Fruit fly (Drosophila melanogaster) whole organism, prepupa: ENCODE data around the gene Kyat.

Source experiments
- Blimp-1 ChIP-seq: fragments of 200-800 bp; sonication (Bioruptor generic); optimal IDR thresholded peaks from 3 replicates; lab custom pipeline; 2017; ENCODE audit warnings: missing biosample characterization, missing genetic modification characterization, mild to moderate bottlenecking, moderate library complexity, missing genetic modification reagents
- CG10631 ChIP-seq: fragments of 200-800 bp; sonication (Bioruptor generic); optimal IDR thresholded peaks from 2 replicates; lab custom pipeline; 2016; ENCODE audit warnings: missing biosample characterization, missing genetic modification characterization
- CG10669 ChIP-seq: fragments of 200-800 bp; sonication (Bioruptor generic); optimal IDR thresholded peaks from 3 replicates; lab custom pipeline; 2018; ENCODE audit warnings: missing biosample characterization, mild to moderate bottlenecking, missing genetic modification characterization, moderate library complexity
- CG11294 ChIP-seq: fragments of 200-800 bp; sonication (Bioruptor generic); IDR thresholded peaks from 2 replicates; pipeline ENCODE4 v1.3.6; 2022; ENCODE audit warnings: missing biosample characterization, missing genetic modification characterization
- CG11762 ChIP-seq: fragments of 200-800 bp; sonication (Bioruptor generic); optimal IDR thresholded peaks from 3 replicates; lab custom pipeline; 2016; ENCODE audit warnings: missing biosample characterization, missing genetic modification characterization; ENCODE audit not compliant: insufficient read depth
- CG11902 ChIP-seq: fragments of 200-800 bp; sonication (Bioruptor generic); optimal IDR thresholded peaks from 3 replicates; lab custom pipeline; 2016; ENCODE audit warnings: missing biosample characterization, missing genetic modification characterization
- CG15336 ChIP-seq: fragments of 200-800 bp; sonication (Bioruptor generic); IDR thresholded peaks from 2 replicates; pipeline ENCODE4 v1.3.6; 2022; ENCODE audit warnings: missing biosample characterization, missing genetic modification characterization
- CG1621 ChIP-seq: fragments of 200-800 bp; sonication (Bioruptor generic); optimal IDR thresholded peaks from 3 replicates; lab custom pipeline; 2018; ENCODE audit warnings: missing biosample characterization, mild to moderate bottlenecking, missing genetic modification characterization
- CG16779 ChIP-seq: fragments of 200-800 bp; sonication (Bioruptor generic); optimal IDR thresholded peaks from 3 replicates; lab custom pipeline; 2017; ENCODE audit warnings: missing biosample characterization, mild to moderate bottlenecking, missing genetic modification characterization
- CG3032 ChIP-seq: fragments of 200-800 bp; optimal IDR thresholded peaks from 2 replicates; lab custom pipeline; 2019; ENCODE audit warnings: missing biosample characterization, mild to moderate bottlenecking, missing genetic modification characterization, moderate library complexity
- CG31627 ChIP-seq: fragments of 200-800 bp; sonication (Bioruptor generic); optimal IDR thresholded peaks from 3 replicates; lab custom pipeline; 2016; ENCODE audit warnings: missing biosample characterization, missing genetic modification characterization
- CG32006 ChIP-seq: fragments of 200-800 bp; sonication (Bioruptor generic); optimal IDR thresholded peaks from 3 replicates; lab custom pipeline; 2017; ENCODE audit warnings: missing biosample characterization, mild to moderate bottlenecking, missing genetic modification characterization
- CG34406 ChIP-seq: fragments of 200-800 bp; sonication (Bioruptor generic); optimal IDR thresholded peaks from 3 replicates; lab custom pipeline; 2016; ENCODE audit warnings: missing biosample characterization, missing genetic modification characterization
- CG6163 ChIP-seq: fragments of 200-800 bp; sonication (Bioruptor generic); IDR thresholded peaks from 3 replicates; pipeline ENCODE4 v1.3.6; 2022; ENCODE audit warnings: missing biosample characterization, missing genetic modification characterization
- CG6276 ChIP-seq: fragments of 200-800 bp; sonication (Bioruptor generic); optimal IDR thresholded peaks from 2 replicates; lab custom pipeline; 2017; ENCODE audit warnings: missing biosample characterization, mild to moderate bottlenecking, missing genetic modification characterization
- CG6792 ChIP-seq: fragments of 200-800 bp; sonication (Bioruptor generic); optimal IDR thresholded peaks from 3 replicates; lab custom pipeline; 2016; ENCODE audit warnings: missing biosample characterization, missing genetic modification characterization
- CG6808 ChIP-seq: fragments of 200-800 bp; sonication (Bioruptor generic); optimal IDR thresholded peaks from 3 replicates; lab custom pipeline; 2017; ENCODE audit warnings: missing biosample characterization, missing genetic modification characterization, mild to moderate bottlenecking, moderate library complexity, missing genetic modification reagents
- CG7368 ChIP-seq: fragments of 200-800 bp; sonication (Bioruptor generic); optimal IDR thresholded peaks from 3 replicates; lab custom pipeline; 2016; ENCODE audit warnings: missing biosample characterization, missing genetic modification characterization
- CG8119 ChIP-seq: fragments of 200-800 bp; sonication (Bioruptor generic); IDR thresholded peaks from 3 replicates; pipeline ENCODE4 v1.3.6; 2022; ENCODE audit warnings: missing biosample characterization, missing genetic modification characterization
- CG8319 ChIP-seq: fragments of 200-800 bp; sonication (Bioruptor generic); optimal IDR thresholded peaks from 3 replicates; lab custom pipeline; 2016; ENCODE audit warnings: missing biosample characterization, missing genetic modification characterization
- CG8632 ChIP-seq: fragments of 200-800 bp; sonication (Bioruptor generic); optimal IDR thresholded peaks from 3 replicates; lab custom pipeline; 2016; ENCODE audit warnings: missing biosample characterization, missing genetic modification characterization
- CG9139 ChIP-seq: fragments of 200-800 bp; sonication (Bioruptor generic); optimal IDR thresholded peaks from 3 replicates; lab custom pipeline; 2017; ENCODE audit warnings: missing biosample characterization, mild to moderate bottlenecking, missing genetic modification characterization
- Eip75B ChIP-seq: fragments of 200-800 bp; sonication (Bioruptor generic); optimal IDR thresholded peaks from 3 replicates; lab custom pipeline; 2016; ENCODE audit warnings: missing biosample characterization, missing genetic modification characterization
- Eip78C ChIP-seq: fragments of 200-800 bp; sonication (Bioruptor generic); peaks from one replicate; lab custom pipeline; 2016; ENCODE audit warnings: missing biosample characterization, missing genetic modification characterization
- Eip93F ChIP-seq: fragments of 200-800 bp; sonication (Bioruptor generic); optimal IDR thresholded peaks from 2 replicates; lab custom pipeline; 2016; ENCODE audit warnings: missing biosample characterization, mild to moderate bottlenecking, missing genetic modification characterization
- Ets21C ChIP-seq: fragments of 200-800 bp; sonication (Bioruptor generic); optimal IDR thresholded peaks from 3 replicates; lab custom pipeline; 2016; ENCODE audit warnings: missing biosample characterization, missing genetic modification characterization
- Gug ChIP-seq: fragments of 200-800 bp; sonication (Bioruptor generic); IDR thresholded peaks from 2 replicates; pipeline ENCODE4 v1.3.6; 2022; ENCODE audit warnings: missing biosample characterization, missing genetic modification characterization
- Hr39 ChIP-seq: fragments of 200-800 bp; sonication (Bioruptor generic); optimal IDR thresholded peaks from 2 replicates; lab custom pipeline; 2016; ENCODE audit warnings: missing biosample characterization, missing genetic modification characterization
- Lpt ChIP-seq: fragments of 200-800 bp; sonication (Bioruptor generic); optimal IDR thresholded peaks from 3 replicates; lab custom pipeline; 2016; ENCODE audit warnings: missing biosample characterization, missing genetic modification characterization
- OdsH ChIP-seq: fragments of 200-800 bp; sonication (Bioruptor generic); optimal IDR thresholded peaks from 3 replicates; lab custom pipeline; 2016; ENCODE audit warnings: missing biosample characterization, missing genetic modification characterization
- Smox ChIP-seq: fragments of 200-800 bp; sonication (Bioruptor generic); optimal IDR thresholded peaks from 3 replicates; lab custom pipeline; 2016; ENCODE audit warnings: missing biosample characterization, missing genetic modification characterization
- Sox102F ChIP-seq: fragments of 200-800 bp; sonication (Bioruptor generic); optimal IDR thresholded peaks from 2 replicates; lab custom pipeline; 2016; ENCODE audit warnings: missing biosample characterization, mild to moderate bottlenecking, missing genetic modification characterization
- Sox14 ChIP-seq: fragments of 200-800 bp; sonication (Bioruptor generic); optimal IDR thresholded peaks from 3 replicates; lab custom pipeline; 2016; ENCODE audit warnings: missing biosample characterization, missing genetic modification characterization
- achi ChIP-seq: fragments of 200-800 bp; sonication (Bioruptor generic); optimal IDR thresholded peaks from 3 replicates; lab custom pipeline; 2016; ENCODE audit warnings: missing biosample characterization, missing genetic modification characterization
- cyc ChIP-seq: fragments of 200-800 bp; sonication (Bioruptor generic); optimal IDR thresholded peaks from 3 replicates; lab custom pipeline; 2016; ENCODE audit warnings: missing biosample characterization, missing genetic modification characterization
- dsx ChIP-seq: fragments of 200-800 bp; optimal IDR thresholded peaks from 3 replicates; lab custom pipeline; 2019; ENCODE audit warnings: missing biosample characterization, mild to moderate bottlenecking, missing genetic modification characterization, moderate library complexity; ENCODE audit not compliant: poor library complexity, severe bottlenecking
- fd59A ChIP-seq: fragments of 200-800 bp; sonication (Bioruptor generic); optimal IDR thresholded peaks from 2 replicates; lab custom pipeline; 2017; ENCODE audit warnings: missing biosample characterization, mild to moderate bottlenecking, missing genetic modification characterization, missing genetic modification reagents
- fkh ChIP-seq: fragments of 200-800 bp; sonication (Bioruptor generic); optimal IDR thresholded peaks from 3 replicates; lab custom pipeline; 2017; ENCODE audit warnings: missing biosample characterization, mild to moderate bottlenecking, missing genetic modification characterization, moderate library complexity
- lz ChIP-seq: fragments of 200-800 bp; sonication (Bioruptor generic); optimal IDR thresholded peaks from 3 replicates; lab custom pipeline; 2016; ENCODE audit warnings: missing biosample characterization, missing genetic modification characterization
- net ChIP-seq: fragments of 200-800 bp; sonication (Bioruptor generic); optimal IDR thresholded peaks from 3 replicates; lab custom pipeline; 2016; ENCODE audit warnings: missing biosample characterization, missing genetic modification characterization
- pdm3 ChIP-seq: fragments of 200-800 bp; sonication (Bioruptor generic); optimal IDR thresholded peaks from 3 replicates; lab custom pipeline; 2016; ENCODE audit warnings: missing biosample characterization, missing genetic modification characterization
- salr ChIP-seq, 2 experiments: fragments of 200-800 bp; sonication (Bioruptor generic); optimal IDR thresholded peaks; 3 replicates each; lab custom pipeline; 2016 to 2018; ENCODE audit warnings: missing biosample characterization in 2 of 2, missing genetic modification characterization in 2 of 2, mild to moderate bottlenecking in 1 of 2
- spab ChIP-seq: fragments of 200-800 bp; sonication (Bioruptor generic); optimal IDR thresholded peaks from 2 replicates; lab custom pipeline; 2017; ENCODE audit warnings: missing biosample characterization, mild to moderate bottlenecking, missing genetic modification characterization, missing genetic modification reagents
- svp ChIP-seq: fragments of 200-800 bp; sonication (Bioruptor generic); peaks from one replicate; lab custom pipeline; 2016; ENCODE audit warnings: missing biosample characterization, missing genetic modification characterization
- topi ChIP-seq: fragments of 200-800 bp; sonication (Bioruptor generic); optimal IDR thresholded peaks from 3 replicates; lab custom pipeline; 2016; ENCODE audit warnings: missing biosample characterization, missing genetic modification characterization
- vri ChIP-seq: fragments of 200-800 bp; sonication (Bioruptor generic); optimal IDR thresholded peaks from 3 replicates; lab custom pipeline; 2016; ENCODE audit warnings: missing biosample characterization, mild to moderate bottlenecking, missing genetic modification characterization

The Kyat gene

DNA sequence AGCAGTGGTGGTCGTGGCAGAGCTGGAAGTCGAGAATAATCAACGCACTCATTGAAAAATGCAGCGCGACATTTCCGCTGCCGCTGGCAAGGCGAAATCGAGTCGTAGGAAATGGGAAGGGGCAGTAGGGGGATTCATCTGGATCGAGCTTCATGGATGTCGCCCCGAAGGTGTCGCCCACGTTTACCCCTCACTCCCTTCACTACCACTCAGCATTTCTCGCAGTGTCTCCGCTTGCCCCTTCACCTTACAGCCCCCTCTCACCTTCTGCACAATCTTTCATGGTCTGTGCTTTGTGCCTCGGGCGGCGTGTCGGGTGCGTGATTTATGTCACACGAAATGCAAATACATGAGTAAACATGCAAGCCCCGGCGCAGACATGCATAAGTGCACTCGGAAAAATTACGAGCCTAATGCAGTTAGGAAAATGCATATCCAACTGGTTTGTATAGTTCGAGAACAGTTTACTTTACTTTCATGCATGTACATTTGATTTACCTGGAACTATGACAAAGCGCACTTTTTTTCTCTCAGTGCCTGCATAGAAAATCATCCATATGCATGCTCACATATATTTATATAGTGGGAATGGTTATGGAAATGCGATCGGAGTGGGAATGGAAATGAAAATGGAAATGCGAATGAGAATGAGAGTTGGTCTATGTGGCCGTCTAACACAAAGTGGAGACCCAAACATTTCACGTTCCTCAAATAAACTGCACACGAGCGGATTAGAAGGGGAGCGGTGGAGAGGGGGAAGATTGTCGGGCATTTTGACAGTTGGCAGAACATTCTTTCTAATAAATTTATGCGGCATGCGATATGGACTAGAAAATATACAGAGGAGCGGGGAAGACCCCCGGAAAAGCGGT is 27.3 kb upstream of the Kyat start (continued):
- TF ChIP-seq lz (GFP tag; lab: Kevin White, UChicago) (peak; percentile 73), topi (peak; percentile 76), CG10669 (GFP tag; lab: Kevin White, UChicago) (peak; percentile 85), svp (GFP tag; lab: Kevin White, UChicago) (peak; percentile 90), CG32006 (peak; percentile 93), CG15336 (GFP tag; lab: Robert Waterston, UW) (peak; percentile 89), cyc (GFP tag; lab: Kevin White, UChicago) (peak; percentile 81), vri (GFP tag; lab: Kevin White, UChicago) (peak; percentile 28), pdm3 (GFP tag; lab: Kevin White, UChicago) (peak; percentile 88), Blimp-1 (GFP tag; lab: Kevin White, UChicago) (no peak), Eip78C (GFP tag; lab: Kevin White, UChicago) (peak; percentile 96), CG8319 (GFP tag; lab: Kevin White, UChicago) (peak; percentile 65), CG8119 (GFP tag; lab: Robert Waterston, UW) (peak; percentile 90), CG10631 (GFP tag; lab: Kevin White, UChicago) (peak; percentile 88), salr (GFP tag; optimal IDR thresholded peaks at IDR 0.05; lab: Kevin White, UChicago) (peak; percentile 78 to 88), Hr39 (GFP tag; lab: Kevin White, UChicago) (peak; percentile 78), CG11762 (GFP tag; lab: Kevin White, UChicago) (peak; percentile 71), CG7368 (GFP tag; lab: Kevin White, UChicago) (peak; percentile 89), net (GFP tag; lab: Kevin White, UChicago) (peak; percentile 88)

dm6 chr3R:11847379-11847778 is 25.1 kb upstream of the Kyat start:
- TF ChIP-seq CG8632, result no peak
- TF ChIP-seq vri (GFP tag; lab: Kevin White, UChicago), result no peak
- no peak for TF ChIP-seq fd59A (GFP tag; lab: Kevin White, UChicago)
- TF ChIP-seq net (GFP tag; lab: Kevin White, UChicago), result no peak
- TF ChIP-seq salr (GFP tag; optimal IDR thresholded peaks at IDR 0.05; lab: Kevin White, UChicago), result peak in 1 of 2 experiments; percentile 19
- no peak for TF ChIP-seq CG1621 (tag; lab: Kevin White, UChicago)
- peak; percentile 49; the same call in 1 of the 3 replicates for TF ChIP-seq CG6163 (GFP tag; lab: Robert Waterston, UW)
- peak; percentile 18 for TF ChIP-seq dsx (GFP tag; lab: Kevin White, UChicago)
- no peak for TF ChIP-seq CG9139 (GFP tag; lab: Kevin White, UChicago)
- no peak for TF ChIP-seq CG7368 (GFP tag; lab: Kevin White, UChicago)
- no peak for TF ChIP-seq CG34406 (GFP tag; lab: Kevin White, UChicago)
- TF ChIP-seq CG31627 (GFP tag; lab: Kevin White, UChicago), result no peak
- no peak for TF ChIP-seq Sox102F (GFP tag; lab: Kevin White, UChicago)
- TF ChIP-seq CG32006, result peak; percentile 60
- TF ChIP-seq CG11762 (GFP tag; lab: Kevin White, UChicago), result no peak
- TF ChIP-seq cyc (GFP tag; lab: Kevin White, UChicago), result no peak
- peak; percentile 30 for TF ChIP-seq CG10669 (GFP tag; lab: Kevin White, UChicago)
- TF ChIP-seq CG6276 (GFP tag; lab: Kevin White, UChicago), result peak; percentile 2
- TF ChIP-seq Smox (GFP tag; lab: Kevin White, UChicago), result no peak
- peak; percentile 6 for TF ChIP-seq CG10631 (GFP tag; lab: Kevin White, UChicago)
- TF ChIP-seq CG11294 (GFP tag; lab: Robert Waterston, UW), result no peak
- peak; percentile 10 for TF ChIP-seq CG3032 (tag; lab: Kevin White, UChicago)
- no peak for TF ChIP-seq Eip93F (GFP tag; lab: Kevin White, UChicago)
- no peak; the same call in 1 of the 2 replicates for TF ChIP-seq Gug
- TF ChIP-seq fkh (GFP tag; lab: Kevin White, UChicago), result no peak
- TF ChIP-seq OdsH (GFP tag; lab: Kevin White, UChicago), result peak; percentile 4
- no peak for TF ChIP-seq Sox14 (GFP tag; lab: Kevin White, UChicago)
- peak; percentile 31 for TF ChIP-seq achi (GFP tag; lab: Kevin White, UChicago)
- TF ChIP-seq CG16779 (tag; lab: Kevin White, UChicago), result no peak
- peak; percentile 1 for TF ChIP-seq spab (GFP tag; lab: Kevin White, UChicago)
- no peak for TF ChIP-seq Eip75B
- no peak for TF ChIP-seq CG6792 (GFP tag; lab: Kevin White, UChicago)
- no peak for TF ChIP-seq CG6808 (GFP tag; lab: Kevin White, UChicago)
- no peak for TF ChIP-seq CG11902 (GFP tag; lab: Kevin White, UChicago)
- TF ChIP-seq Ets21C (GFP tag; lab: Kevin White, UChicago), result no peak
- no peak for TF ChIP-seq topi
- TF ChIP-seq Lpt (GFP tag; lab: Kevin White, UChicago), result no peak
